Fruit fly (Drosophila melanogaster): Measurements from ENCODE around the gene brv2.
A peak's percentile ranks its signal among the peaks of the same experiment; 100 is the strongest.

brv2 gene

DNA sequence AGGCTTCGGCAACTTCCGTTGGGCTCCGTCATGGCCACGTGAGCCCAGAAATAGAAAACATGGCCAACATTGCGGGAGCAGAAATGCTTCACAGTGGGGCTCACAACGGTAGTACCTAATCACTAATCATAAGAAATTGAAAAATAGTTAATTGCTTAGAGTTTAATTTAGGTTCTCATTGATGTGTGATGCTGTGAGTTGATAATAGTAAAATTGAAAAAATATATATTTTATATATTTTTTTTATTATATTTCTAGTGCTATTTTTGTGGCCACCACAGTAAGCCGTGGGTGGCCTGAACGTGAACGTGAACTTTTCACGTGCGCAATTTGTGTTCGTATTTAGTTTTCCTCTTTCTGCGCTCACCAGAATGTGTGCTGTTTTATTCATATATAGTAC, 34.0 kb downstream of the brv2 start (continued):
- no peak for TF ChIP-seq run (tag; optimal IDR thresholded peaks at IDR 0.05)
- no peak for TF ChIP-seq mam (GFP tag; optimal IDR thresholded peaks at IDR 0.05)
- peak; percentile 60 for TF ChIP-seq CG6683 (GFP tag; optimal IDR thresholded peaks at IDR 0.05)
- TF ChIP-seq CG10321 (GFP tag; IDR thresholded peaks at IDR 0.05) = no peak
- no peak for TF ChIP-seq pzg (GFP tag; optimal IDR thresholded peaks at IDR 0.05)
- TF ChIP-seq HLHmδ (GFP tag; optimal IDR thresholded peaks at IDR 0.05) = no peak
- TF ChIP-seq Ets97D (GFP tag; optimal IDR thresholded peaks at IDR 0.05) = no peak
- TF ChIP-seq zfh1 (GFP tag; IDR thresholded peaks at IDR 0.05) = peak; percentile 63; the same call in 2 of the 3 replicates
- TF ChIP-seq org-1 (GFP tag; optimal IDR thresholded peaks at IDR 0.05) = peak; percentile 18
- TF ChIP-seq CG30020 (tag; optimal IDR thresholded peaks at IDR 0.05) = no peak
- no peak for TF ChIP-seq zen (tag; optimal IDR thresholded peaks at IDR 0.05)
- TF ChIP-seq CG31224 (GFP tag; IDR thresholded peaks at IDR 0.05) = peak; percentile 40; the same call in 1 of the 2 replicates
- TF ChIP-seq eyg (GFP tag; optimal IDR thresholded peaks at IDR 0.05) = no peak
- TF ChIP-seq CkIIα-i1 (GFP tag; IDR thresholded peaks at IDR 0.05) = no peak
- TF ChIP-seq en (GFP tag; optimal IDR thresholded peaks at IDR 0.05) = no peak
- TF ChIP-seq CG18476 (GFP tag; optimal IDR thresholded peaks at IDR 0.05) = no peak
- peak; percentile 40 for TF ChIP-seq CG6813 (GFP tag; optimal IDR thresholded peaks at IDR 0.05)
- no peak for TF ChIP-seq fd3F (GFP tag; optimal IDR thresholded peaks at IDR 0.05)
- TF ChIP-seq scrt (GFP tag; optimal IDR thresholded peaks at IDR 0.05) = peak; percentile 36
- TF ChIP-seq CG12391 (tag; optimal IDR thresholded peaks at IDR 0.05) = peak; percentile 33
- no peak for TF ChIP-seq kay (GFP tag; optimal IDR thresholded peaks at IDR 0.05)
- TF ChIP-seq CG13296 (GFP tag; optimal IDR thresholded peaks at IDR 0.05) = peak; percentile 46
- no peak for TF ChIP-seq Kr (GFP tag; optimal IDR thresholded peaks at IDR 0.05)
- no peak for TF ChIP-seq dmrt11E (tag; optimal IDR thresholded peaks at IDR 0.05)
- TF ChIP-seq ac (GFP tag; optimal IDR thresholded peaks at IDR 0.05) = no peak
- TF ChIP-seq CG11695 (GFP tag; IDR thresholded peaks at IDR 0.05) = peak; percentile 61; the same call in 2 of the 3 replicates
- no peak for TF ChIP-seq CG16813 (GFP tag; IDR thresholded peaks at IDR 0.05; ENCODE audit: partially characterized antibody)
- TF ChIP-seq tll (GFP tag; optimal IDR thresholded peaks at IDR 0.05) = no peak
- no peak for TF ChIP-seq br (optimal IDR thresholded peaks at IDR 0.05)
- no peak for TF ChIP-seq cato (GFP tag; optimal IDR thresholded peaks at IDR 0.05; ENCODE audit: borderline replicate concordance)
- TF ChIP-seq B-H2 (GFP tag; optimal IDR thresholded peaks at IDR 0.05) = no peak
- TF ChIP-seq CG8765 (GFP tag; IDR thresholded peaks at IDR 0.05) = peak; percentile 12; the same call in 1 of the 2 replicates
- TF ChIP-seq CG18262 (tag; optimal IDR thresholded peaks at IDR 0.05) = no peak
- TF ChIP-seq CG14860 (GFP tag; IDR thresholded peaks at IDR 0.05; ENCODE audit: partially characterized antibody) = no peak
- no peak for TF ChIP-seq luna (GFP tag; optimal IDR thresholded peaks at IDR 0.05)
- no peak for TF ChIP-seq dpn (GFP tag; optimal IDR thresholded peaks at IDR 0.05)
- TF ChIP-seq Xrp1 (GFP tag; IDR thresholded peaks at IDR 0.05) = peak; percentile 75; the same call in 1 of the 2 replicates
- TF ChIP-seq Sox102F (GFP tag; optimal IDR thresholded peaks at IDR 0.05) = peak; percentile 39
- peak; percentile 20 for TF ChIP-seq Hand (GFP tag; optimal IDR thresholded peaks at IDR 0.05)
- TF ChIP-seq Nf-YB (GFP tag; optimal IDR thresholded peaks at IDR 0.05) = no peak
- TF ChIP-seq CG11085 (GFP tag; IDR thresholded peaks at IDR 0.05) = peak; percentile 48; the same call in 1 of the 2 replicates
- TF ChIP-seq CG15601 (tag; optimal IDR thresholded peaks at IDR 0.05) = no peak
- no peak for TF ChIP-seq Hey (tag; optimal IDR thresholded peaks at IDR 0.05)
- no peak for TF ChIP-seq CG10979 (tag; optimal IDR thresholded peaks at IDR 0.05)
- TF ChIP-seq CG10654 (GFP tag; optimal IDR thresholded peaks at IDR 0.05) = no peak
- no peak for TF ChIP-seq Lpt (GFP tag; optimal IDR thresholded peaks at IDR 0.05)
- TF ChIP-seq wor (GFP tag; IDR thresholded peaks at IDR 0.05) = no peak
- no peak for TF ChIP-seq Bgb (GFP tag; IDR thresholded peaks at IDR 0.05; ENCODE audit: partially characterized antibody)
- peak; percentile 5 for TF ChIP-seq Xbp1 (GFP tag; optimal IDR thresholded peaks at IDR 0.05)
- no peak for TF ChIP-seq CG10462 (GFP tag; optimal IDR thresholded peaks at IDR 0.05)
- no peak for TF ChIP-seq pros (GFP tag; optimal IDR thresholded peaks at IDR 0.05)
